Worm (Caenorhabditis elegans) whole organism, midembryonic: ENCODE data around the gene sdz-28.

ENCODE experiments used
- T22C8.4 ChIP-seq: fragments of 200-800 bp; sonication (Bioruptor generic); IDR thresholded peaks from 2 replicates; pipeline ENCODE4 v1.3.6; 2022; ENCODE audit warnings: missing genetic modification characterization, missing compliant biosample characterization
- ref-1 ChIP-seq: fragments of 200-800 bp; sonication (Bioruptor generic); conservative IDR thresholded peaks from 2 replicates; pipeline ENCODE4 v1.3.6; 2022; ENCODE audit warnings: missing genetic modification reagents, missing genetic modification characterization, missing compliant biosample characterization
- tab-1 ChIP-seq: fragments of 200-800 bp; sonication (Bioruptor generic); IDR thresholded peaks from 2 replicates; pipeline ENCODE4 v1.3.6; 2022; ENCODE audit warnings: missing genetic modification characterization, missing compliant biosample characterization
- ztf-29 ChIP-seq: fragments of 200-800 bp; sonication (Bioruptor generic); IDR thresholded peaks from 2 replicates; pipeline ENCODE4 v1.3.6; 2022; ENCODE audit warnings: missing genetic modification reagents, missing genetic modification characterization, missing compliant biosample characterization

DNA sequence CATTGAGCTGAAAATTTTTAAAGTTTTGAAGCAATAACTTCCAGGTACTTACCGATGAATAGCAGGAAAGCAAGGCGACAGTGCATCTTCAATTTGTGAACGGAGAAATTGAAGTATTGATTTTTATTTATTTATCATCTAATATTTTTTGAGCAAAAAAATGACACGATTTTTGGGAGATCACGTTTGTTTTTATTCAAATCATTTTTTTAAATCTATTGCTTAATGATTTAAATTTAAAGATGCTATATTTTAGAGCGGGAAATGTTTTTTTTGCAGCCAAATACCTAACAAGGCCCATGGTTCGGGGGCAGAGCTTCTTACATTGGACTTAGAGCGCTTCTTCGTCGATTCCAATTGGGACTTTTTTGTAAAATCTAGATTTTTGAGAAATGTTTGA is 35.5 kb downstream of the sdz-28 start, which contains the start of gene C33C12.4:
- TF ChIP-seq ztf-29 (no peak), tab-1 (GFP tag; lab: Robert Waterston, UW) (no peak), ref-1 (GFP tag; lab: Robert Waterston, UW) (no peak), T22C8.4 (GFP tag; lab: Robert Waterston, UW) (no peak)
